Worm (Caenorhabditis elegans) whole organism, early embryonic: ENCODE data around the gene Y39G8B.10.

Source experiments
- B0310.2 ChIP-seq: sonication (generic microtip); optimal IDR thresholded peaks from 2 replicates; lab custom pipeline; 2016; ENCODE audit warnings: mild to moderate bottlenecking, missing genetic modification characterization, missing compliant biosample characterization
- F13C5.2 ChIP-seq: sonication (generic microtip); optimal IDR thresholded peaks from 2 replicates; lab custom pipeline; 2017; ENCODE audit warnings: mild to moderate bottlenecking, missing genetic modification characterization, inconsistent platforms, missing compliant biosample characterization
- ama-1 ChIP-seq: fragments of 150-350 bp; optimal IDR thresholded peaks from 2 replicates; lab custom pipeline; 2014
- ceh-13 ChIP-seq: fragments of 200-800 bp; sonication (Bioruptor generic); optimal IDR thresholded peaks from 2 replicates; lab custom pipeline; 2018; ENCODE audit warnings: mild to moderate bottlenecking, missing genetic modification characterization, missing compliant biosample characterization
- ets-7 ChIP-seq: sonication (generic microtip); optimal IDR thresholded peaks from 2 replicates; lab custom pipeline; 2016; ENCODE audit warnings: missing genotype, missing genetic modification characterization, missing compliant biosample characterization
- flt-1 ChIP-seq: fragments of 200-800 bp; sonication (Bioruptor generic); IDR thresholded peaks from 2 replicates; pipeline ENCODE4 v1.3.6; 2022; ENCODE audit warnings: missing genetic modification characterization, missing compliant biosample characterization
- sea-1 ChIP-seq: fragments of 200-800 bp; sonication (Bioruptor generic); conservative IDR thresholded peaks from 2 replicates; pipeline ENCODE4 v1.3.6; 2022; ENCODE audit warnings: missing genetic modification characterization, missing compliant biosample characterization
- tbx-11 ChIP-seq: fragments of 200-800 bp; sonication (Bioruptor generic); IDR thresholded peaks from 2 replicates; pipeline ENCODE4 v1.3.6; 2022; ENCODE audit warnings: missing genetic modification characterization, missing compliant biosample characterization
- tra-4 ChIP-seq: sonication (generic microtip); optimal IDR thresholded peaks from 2 replicates; lab custom pipeline; 2017; ENCODE audit warnings: missing genetic modification characterization, missing compliant biosample characterization

ce11 chrII:13949290-13949689, 33.6 kb downstream of the Y39G8B.10 start, which contains the start of gene sre-44:
- TF ChIP-seq ets-7 (tag; lab: Kevin White, UChicago): no peak
- no peak for TF ChIP-seq ama-1 (lab: Kevin White, UChicago)
- TF ChIP-seq ceh-13: no peak
- TF ChIP-seq flt-1 (GFP tag; lab: Robert Waterston, UW): no peak
- TF ChIP-seq tra-4 (tag; lab: Kevin White, UChicago): no peak
- no peak for TF ChIP-seq sea-1 (GFP tag; lab: Robert Waterston, UW)
- no peak for TF ChIP-seq B0310.2 (tag; lab: Kevin White, UChicago)
- TF ChIP-seq tbx-11: no peak
- TF ChIP-seq F13C5.2: no peak
